Worm (Caenorhabditis elegans) whole organism, mixed stage, embryonic: ENCODE results near the gene F52D2.12.

Source experiments
- M03D4.4 ChIP-seq: sonication (generic microtip); optimal IDR thresholded peaks from 2 replicates; lab custom pipeline; 2017; ENCODE audit warnings: mild to moderate bottlenecking, missing genetic modification characterization, missing compliant biosample characterization
- bed-3 ChIP-seq: fragments of 200-800 bp; sonication (Bioruptor generic); optimal IDR thresholded peaks from 3 replicates; lab custom pipeline; 2018; ENCODE audit warnings: mild to moderate bottlenecking, missing genetic modification characterization, moderate library complexity, missing compliant biosample characterization
- blmp-1 ChIP-seq: fragments of 150-350 bp; optimal IDR thresholded peaks from 2 replicates; lab custom pipeline; 2014; ENCODE audit warnings: missing biosample characterization, missing genetic modification characterization
- ceh-39 ChIP-seq: fragments of 150-350 bp; optimal IDR thresholded peaks from 2 replicates; lab custom pipeline; 2014; ENCODE audit warnings: missing biosample characterization, missing genetic modification characterization
- ceh-43 ChIP-seq: fragments of 200-800 bp; sonication (Bioruptor generic); optimal IDR thresholded peaks from 2 replicates; lab custom pipeline; 2018; ENCODE audit warnings: mild to moderate bottlenecking, missing genetic modification characterization, moderate library complexity, missing compliant biosample characterization
- ceh-83 ChIP-seq: fragments of 200-800 bp; sonication (Bioruptor generic); optimal IDR thresholded peaks from 2 replicates; lab custom pipeline; 2018; ENCODE audit warnings: mild to moderate bottlenecking, missing genetic modification characterization, missing compliant biosample characterization
- ces-1 ChIP-seq: fragments of 150-350 bp; optimal IDR thresholded peaks from 2 replicates; lab custom pipeline; 2014; ENCODE audit warnings: missing biosample characterization, missing genetic modification reagents, missing genetic modification characterization
- cnd-1 ChIP-seq: fragments of 200-800 bp; sonication (Bioruptor generic); optimal IDR thresholded peaks from 2 replicates; lab custom pipeline; 2018; ENCODE audit warnings: mild to moderate bottlenecking, missing genetic modification characterization, missing compliant biosample characterization
- drap-1 ChIP-seq: fragments of 200-800 bp; sonication (Bioruptor generic); optimal IDR thresholded peaks from 3 replicates; lab custom pipeline; 2018; ENCODE audit warnings: mild to moderate bottlenecking, missing genetic modification characterization, missing compliant biosample characterization
- elt-1 ChIP-seq: sonication (generic microtip); optimal IDR thresholded peaks from 2 replicates; lab custom pipeline; 2017; ENCODE audit warnings: missing genetic modification characterization, mild to moderate bottlenecking, missing compliant biosample characterization, antibody characterized with exemption, moderate library complexity, borderline replicate concordance; ENCODE audit not compliant: insufficient read depth
- elt-3 ChIP-seq: fragments of 150-350 bp; optimal IDR thresholded peaks from 2 replicates; lab custom pipeline; 2014; ENCODE audit warnings: missing biosample characterization, missing genetic modification characterization
- flh-1 ChIP-seq: fragments of 200-800 bp; sonication (Bioruptor generic); optimal IDR thresholded peaks from 2 replicates; lab custom pipeline; 2018; ENCODE audit warnings: mild to moderate bottlenecking, missing genetic modification characterization, moderate library complexity, missing compliant biosample characterization
- ham-2 ChIP-seq: fragments of 200-800 bp; sonication (Bioruptor generic); optimal IDR thresholded peaks from 2 replicates; lab custom pipeline; 2018; ENCODE audit warnings: mild to moderate bottlenecking, missing genetic modification characterization, missing compliant biosample characterization
- lin-13 ChIP-seq: fragments of 150-350 bp; optimal IDR thresholded peaks from 2 replicates; lab custom pipeline; 2014; ENCODE audit warnings: missing biosample characterization, missing genetic modification characterization
- lin-32 ChIP-seq: fragments of 200-800 bp; sonication (Bioruptor generic); optimal IDR thresholded peaks from 2 replicates; lab custom pipeline; 2018; ENCODE audit warnings: mild to moderate bottlenecking, missing genetic modification characterization, missing compliant biosample characterization
- lsy-2 ChIP-seq: fragments of 150-350 bp; optimal IDR thresholded peaks from 2 replicates; lab custom pipeline; 2014; ENCODE audit warnings: missing biosample characterization, missing genetic modification characterization
- mab-5 ChIP-seq: fragments of 150-350 bp; optimal IDR thresholded peaks from 2 replicates; lab custom pipeline; 2014; ENCODE audit warnings: missing biosample characterization, missing genetic modification characterization
- mep-1 ChIP-seq: fragments of 150-350 bp; optimal IDR thresholded peaks from 2 replicates; lab custom pipeline; 2017; ENCODE audit warnings: missing biosample characterization, missing genetic modification reagents, missing genetic modification characterization, inconsistent platforms
- mls-2 ChIP-seq: sonication (generic microtip); optimal IDR thresholded peaks from 2 replicates; lab custom pipeline; 2016; ENCODE audit warnings: mild to moderate bottlenecking, missing genetic modification characterization, moderate library complexity, missing compliant biosample characterization
- nhr-12 ChIP-seq: fragments of 150-350 bp; optimal IDR thresholded peaks from 2 replicates; lab custom pipeline; 2014; ENCODE audit warnings: missing biosample characterization, missing genetic modification characterization
- nhr-2 ChIP-seq: fragments of 150-350 bp; optimal IDR thresholded peaks from 2 replicates; lab custom pipeline; 2014; ENCODE audit warnings: missing biosample characterization, missing genetic modification characterization
- nhr-28 ChIP-seq: fragments of 150-350 bp; optimal IDR thresholded peaks from 2 replicates; lab custom pipeline; 2014; ENCODE audit warnings: missing biosample characterization, missing genetic modification characterization
- nhr-76 ChIP-seq: sonication (generic microtip); optimal IDR thresholded peaks from 2 replicates; lab custom pipeline; 2017; ENCODE audit warnings: missing biosample characterization, missing genetic modification characterization
- pha-4 ChIP-seq: fragments of 150-350 bp; optimal IDR thresholded peaks from 2 replicates; lab custom pipeline; 2018; ENCODE audit warnings: missing biosample characterization, missing genetic modification reagents, missing genetic modification characterization
- snpc-4 ChIP-seq: fragments of 150-350 bp; optimal IDR thresholded peaks from 2 replicates; lab custom pipeline; 2014; ENCODE audit warnings: missing biosample characterization, missing genetic modification characterization
- sptf-1 ChIP-seq: sonication (generic microtip); optimal IDR thresholded peaks from 2 replicates; lab custom pipeline; 2017; ENCODE audit warnings: mild to moderate bottlenecking, missing genetic modification characterization, moderate library complexity, missing compliant biosample characterization
- tbx-8 ChIP-seq: fragments of 200-800 bp; sonication (Bioruptor generic); optimal IDR thresholded peaks from 2 replicates; lab custom pipeline; 2018; ENCODE audit warnings: mild to moderate bottlenecking, missing genetic modification characterization, moderate library complexity, missing compliant biosample characterization
- unc-120 ChIP-seq: sonication (generic microtip); optimal IDR thresholded peaks from 2 replicates; lab custom pipeline; 2017; ENCODE audit warnings: missing genetic modification characterization, missing compliant biosample characterization; ENCODE audit not compliant: poor library complexity, severe bottlenecking
- unc-39 ChIP-seq: fragments of 150-350 bp; optimal IDR thresholded peaks from 2 replicates; lab custom pipeline; 2014; ENCODE audit warnings: missing biosample characterization, missing genetic modification characterization
- zip-8 ChIP-seq: fragments of 150-350 bp; optimal IDR thresholded peaks from 2 replicates; lab custom pipeline; 2014; ENCODE audit warnings: missing biosample characterization, missing genetic modification characterization
- ztf-11 ChIP-seq: fragments of 150-350 bp; optimal IDR thresholded peaks from 2 replicates; lab custom pipeline; 2014; ENCODE audit warnings: missing biosample characterization, missing genetic modification characterization

Gene F52D2.12

DNA sequence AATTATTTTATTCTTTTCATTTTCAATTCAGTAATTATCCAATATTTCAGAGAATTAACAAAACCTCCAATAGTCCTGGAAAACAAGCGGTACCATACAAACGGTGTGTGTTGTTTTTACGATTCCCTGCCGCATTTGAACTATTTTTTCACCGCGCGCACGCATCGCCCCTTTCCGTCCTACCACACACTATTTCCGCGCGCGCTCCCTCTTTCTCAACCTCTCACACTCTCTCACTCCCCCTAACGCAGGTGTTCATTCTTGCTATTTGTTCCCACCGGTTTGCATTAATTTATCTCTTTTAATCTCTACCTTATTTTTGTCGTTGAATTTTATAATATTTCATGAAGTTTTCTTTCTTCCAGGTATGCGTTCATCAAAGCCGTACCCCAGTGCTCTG, at the start of gene F52D2.12:
TSS of gene F52D2.12 (plus strand) at position 307 of the 400 bp plus-strand sequence.
- TF ChIP-seq lin-32 (GFP tag; lab: Kevin White, UChicago) (no peak), snpc-4 (tag; lab: Kevin White, UChicago) (no peak), ztf-11 (no peak), M03D4.4 (no peak), nhr-12 (tag; lab: Kevin White, UChicago) (no peak), bed-3 (GFP tag; lab: Kevin White, UChicago) (no peak), lin-13 (tag; lab: Kevin White, UChicago) (no peak), elt-3 (tag; lab: Kevin White, UChicago) (no peak), elt-1 (tag; lab: Kevin White, UChicago) (no peak), cnd-1 (no peak)
- TF ChIP-seq, all 35 proteins: peak for 0

ce11 chrX:1935438-1935837, 42.4 kb upstream of the F52D2.12 start:
- TF ChIP-seq nhr-28 (tag; lab: Kevin White, UChicago) (no peak), blmp-1 (tag; lab: Kevin White, UChicago) (no peak), ces-1 (no peak), nhr-76 (tag; lab: Kevin White, UChicago) (no peak), drap-1 (GFP tag; lab: Kevin White, UChicago) (no peak), mab-5 (no peak), ztf-11 (no peak), mep-1 (tag; lab: Kevin White, UChicago) (no peak), flh-1 (GFP tag; lab: Kevin White, UChicago) (no peak), ceh-39 (tag; lab: Kevin White, UChicago) (no peak), lin-13 (tag; lab: Kevin White, UChicago) (no peak), pha-4 (tag; lab: Kevin White, UChicago) (no peak), ceh-43 (no peak), sptf-1 (no peak), cnd-1 (no peak), M03D4.4 (no peak), unc-120 (tag; lab: Kevin White, UChicago) (no peak), unc-39 (tag; lab: Kevin White, UChicago) (no peak), zip-8 (tag; lab: Kevin White, UChicago) (no peak), lsy-2 (tag; lab: Kevin White, UChicago) (no peak)

ce11 chrX:1939248-1939647, 38.6 kb upstream of the F52D2.12 start:
- TF ChIP-seq unc-120 (tag; lab: Kevin White, UChicago) (no peak), nhr-28 (tag; lab: Kevin White, UChicago) (no peak), ces-1 (no peak), snpc-4 (tag; lab: Kevin White, UChicago) (no peak), ham-2 (GFP tag; lab: Kevin White, UChicago) (no peak), ceh-43 (no peak), flh-1 (GFP tag; lab: Kevin White, UChicago) (no peak), lin-13 (tag; lab: Kevin White, UChicago) (no peak), lsy-2 (tag; lab: Kevin White, UChicago) (no peak), mab-5 (no peak), nhr-12 (tag; lab: Kevin White, UChicago) (no peak), elt-1 (tag; lab: Kevin White, UChicago) (no peak), mep-1 (tag; lab: Kevin White, UChicago) (no peak), tbx-8 (GFP tag; lab: Kevin White, UChicago) (no peak), ceh-39 (tag; lab: Kevin White, UChicago) (no peak), blmp-1 (tag; lab: Kevin White, UChicago) (no peak), nhr-2 (tag; lab: Kevin White, UChicago) (no peak), ztf-11 (no peak), drap-1 (GFP tag; lab: Kevin White, UChicago) (no peak), ceh-83 (no peak)

ce11 chrX:1939887-1940286, 37.9 kb upstream of the F52D2.12 start, which contains the start of gene Y59E1A.4:
TSS of gene Y59E1A.4 (minus strand) at chrX:1939987.
- TF ChIP-seq zip-8 (tag; lab: Kevin White, UChicago) (no peak), bed-3 (GFP tag; lab: Kevin White, UChicago) (no peak), mep-1 (tag; lab: Kevin White, UChicago) (no peak), lsy-2 (tag; lab: Kevin White, UChicago) (no peak), nhr-28 (tag; lab: Kevin White, UChicago) (no peak), elt-1 (tag; lab: Kevin White, UChicago) (no peak)

DNA sequence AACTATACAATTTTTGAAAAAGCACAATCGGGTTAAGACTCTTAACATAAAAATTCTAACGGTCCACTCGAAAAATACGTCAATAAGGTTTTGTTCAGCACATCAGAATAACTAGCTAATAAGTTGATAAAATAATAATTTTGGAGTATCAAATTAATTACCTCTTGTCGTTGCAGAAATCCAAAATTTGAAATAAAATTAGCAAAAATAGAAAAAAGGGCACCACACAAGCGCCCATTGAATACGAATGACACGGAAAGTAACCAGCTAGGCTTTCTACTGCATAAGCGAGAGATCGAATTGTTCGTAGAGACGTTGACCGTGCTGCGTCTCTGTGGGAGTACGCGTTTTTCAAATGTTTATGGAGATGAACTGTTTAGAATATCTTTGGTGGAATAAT, 18.8 kb upstream of the F52D2.12 start:
- TF ChIP-seq zip-8 (tag; lab: Kevin White, UChicago) (no peak), cnd-1 (no peak), lin-13 (tag; lab: Kevin White, UChicago) (no peak), mls-2 (tag; lab: Kevin White, UChicago) (no peak), lin-32 (GFP tag; lab: Kevin White, UChicago) (no peak), M03D4.4 (no peak), tbx-8 (GFP tag; lab: Kevin White, UChicago) (no peak), nhr-2 (tag; lab: Kevin White, UChicago) (no peak)
- TF ChIP-seq, all 35 proteins: peak for 0
